Fruit fly (Drosophila melanogaster): Measurements from ENCODE around the gene sgg.

DNA sequence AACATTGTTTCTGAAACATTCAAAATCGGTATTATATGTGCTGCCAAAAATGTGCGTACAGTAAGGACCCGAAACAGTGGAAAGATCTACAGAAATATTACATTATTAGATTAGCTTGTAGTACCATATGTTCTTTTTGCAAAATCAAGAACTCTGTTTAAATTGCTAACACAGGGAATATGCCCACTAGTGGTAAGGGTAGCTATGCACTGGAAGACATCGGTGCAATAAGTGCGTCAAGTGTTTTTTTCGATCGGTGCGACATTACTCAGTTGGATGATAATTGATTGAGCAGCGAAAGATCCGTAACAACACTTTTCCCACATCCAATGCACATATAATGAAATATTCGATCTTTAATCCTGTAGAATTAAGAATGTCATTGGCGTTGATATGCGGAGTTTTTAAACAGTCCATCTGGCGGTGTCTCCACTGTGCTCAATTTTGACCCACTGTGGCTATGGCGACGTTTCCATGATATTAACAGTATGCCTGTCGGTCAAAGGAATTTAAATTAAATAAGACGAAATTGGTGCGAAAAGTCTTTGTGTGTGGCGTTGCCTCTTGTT, 1.4 kb downstream of the sgg start:
- no peak for TF ChIP-seq EcR (GFP tag; optimal IDR thresholded peaks at IDR 0.05)
- TF ChIP-seq psq (optimal IDR thresholded peaks at IDR 0.05), result no peak
- TF ChIP-seq Dll (optimal IDR thresholded peaks at IDR 0.05), result no peak
- TF ChIP-seq pan (optimal IDR thresholded peaks at IDR 0.05), result no peak
- TF ChIP-seq CG8478 (optimal IDR thresholded peaks at IDR 0.05), result no peak
- no peak for TF ChIP-seq usp (GFP tag; optimal IDR thresholded peaks at IDR 0.05)

All from whole organism.